Worm (Caenorhabditis elegans) whole organism, early embryonic: ENCODE data around the gene dod-20.

Experiments used
- B0310.2 ChIP-seq: sonication (generic microtip); optimal IDR thresholded peaks from 2 replicates; lab custom pipeline; 2016; ENCODE audit warnings: mild to moderate bottlenecking, missing genetic modification characterization, missing compliant biosample characterization
- F13C5.2 ChIP-seq: sonication (generic microtip); optimal IDR thresholded peaks from 2 replicates; lab custom pipeline; 2017; ENCODE audit warnings: mild to moderate bottlenecking, missing genetic modification characterization, inconsistent platforms, missing compliant biosample characterization
- aly-1 ChIP-seq: sonication (generic microtip); optimal IDR thresholded peaks from 2 replicates; lab custom pipeline; 2016; ENCODE audit warnings: missing genetic modification characterization, missing compliant biosample characterization
- ama-1 ChIP-seq: fragments of 150-350 bp; optimal IDR thresholded peaks from 2 replicates; lab custom pipeline; 2014
- ceh-13 ChIP-seq: fragments of 200-800 bp; sonication (Bioruptor generic); optimal IDR thresholded peaks from 2 replicates; lab custom pipeline; 2018; ENCODE audit warnings: mild to moderate bottlenecking, missing genetic modification characterization, missing compliant biosample characterization
- ceh-36 ChIP-seq: sonication (generic microtip); optimal IDR thresholded peaks from 2 replicates; lab custom pipeline; 2016; ENCODE audit warnings: missing genetic modification characterization, inconsistent platforms, missing compliant biosample characterization
- ets-7 ChIP-seq: sonication (generic microtip); optimal IDR thresholded peaks from 2 replicates; lab custom pipeline; 2016; ENCODE audit warnings: missing genotype, missing genetic modification characterization, missing compliant biosample characterization
- flt-1 ChIP-seq: fragments of 200-800 bp; sonication (Bioruptor generic); IDR thresholded peaks from 2 replicates; pipeline ENCODE4 v1.3.6; 2022; ENCODE audit warnings: missing genetic modification characterization, missing compliant biosample characterization
- hmbx-1 ChIP-seq: sonication (generic microtip); optimal IDR thresholded peaks from 2 replicates; lab custom pipeline; 2016; ENCODE audit warnings: mild to moderate bottlenecking, missing genetic modification characterization, missing compliant biosample characterization
- hmg-4 ChIP-seq: fragments of 200-800 bp; sonication (Bioruptor generic); optimal IDR thresholded peaks from 2 replicates; lab custom pipeline; 2018; ENCODE audit warnings: mild to moderate bottlenecking, missing genetic modification characterization, missing compliant biosample characterization
- hnd-1 ChIP-seq: sonication (generic microtip); optimal IDR thresholded peaks from 2 replicates; lab custom pipeline; 2016; ENCODE audit warnings: missing genetic modification characterization, missing compliant biosample characterization
- pes-1 ChIP-seq: fragments of 200-800 bp; sonication (Bioruptor generic); IDR thresholded peaks from 2 replicates; pipeline ENCODE4 v1.3.6; 2022; ENCODE audit warnings: missing genetic modification reagents, missing genetic modification characterization, missing compliant biosample characterization
- scrt-1 ChIP-seq: fragments of 200-800 bp; sonication (Bioruptor generic); IDR thresholded peaks from 2 replicates; pipeline ENCODE4 v1.3.6; 2022; ENCODE audit warnings: missing genetic modification characterization, missing compliant biosample characterization
- sea-1 ChIP-seq: fragments of 200-800 bp; sonication (Bioruptor generic); conservative IDR thresholded peaks from 2 replicates; pipeline ENCODE4 v1.3.6; 2022; ENCODE audit warnings: missing genetic modification characterization, missing compliant biosample characterization
- tbx-11 ChIP-seq: fragments of 200-800 bp; sonication (Bioruptor generic); IDR thresholded peaks from 2 replicates; pipeline ENCODE4 v1.3.6; 2022; ENCODE audit warnings: missing genetic modification characterization, missing compliant biosample characterization
- tbx-37 ChIP-seq: fragments of 200-800 bp; sonication (Bioruptor generic); conservative IDR thresholded peaks from 2 replicates; pipeline ENCODE4 v1.3.6; 2022; ENCODE audit warnings: missing genetic modification reagents, missing genetic modification characterization, missing compliant biosample characterization
- tra-4 ChIP-seq: sonication (generic microtip); optimal IDR thresholded peaks from 2 replicates; lab custom pipeline; 2017; ENCODE audit warnings: missing genetic modification characterization, missing compliant biosample characterization

The dod-20 gene

ce11 chrV:414630-415029 lies 7.6 kb upstream of the dod-20 start, which contains the start of gene dod-19:
dod-19 (minus strand) TSS chrV:414759.
- TF ChIP-seq ets-7 (tag; lab: Kevin White, UChicago), result no peak
- TF ChIP-seq flt-1, result no peak
- no peak for TF ChIP-seq B0310.2
- no peak for TF ChIP-seq tbx-37 (GFP tag; lab: Robert Waterston, UW)
- no peak for TF ChIP-seq ceh-36 (tag; lab: Kevin White, UChicago)
- no peak for TF ChIP-seq scrt-1 (GFP tag; lab: Robert Waterston, UW)
- TF ChIP-seq tbx-11 (GFP tag; lab: Robert Waterston, UW), result no peak
- TF ChIP-seq pes-1 (GFP tag; lab: Robert Waterston, UW), result no peak
- no peak for TF ChIP-seq tra-4 (tag; lab: Kevin White, UChicago)
- no peak for TF ChIP-seq sea-1 (GFP tag; lab: Robert Waterston, UW)
- no peak for TF ChIP-seq hmg-4 (GFP tag; lab: Kevin White, UChicago)
- TF ChIP-seq ama-1 (lab: Kevin White, UChicago), result no peak
- no peak for TF ChIP-seq hnd-1
- TF ChIP-seq hmbx-1 (tag; lab: Kevin White, UChicago), result no peak

- no peak for TF ChIP-seq tra-4 (tag; lab: Kevin White, UChicago)
- TF ChIP-seq ceh-13 (GFP tag; lab: Kevin White, UChicago), result no peak
- no peak for TF ChIP-seq hmg-4 (GFP tag; lab: Kevin White, UChicago)
- TF ChIP-seq hmbx-1 (tag; lab: Kevin White, UChicago), result no peak
- no peak for TF ChIP-seq flt-1
- TF ChIP-seq F13C5.2 (tag; lab: Kevin White, UChicago), result no peak
- no peak for TF ChIP-seq sea-1 (GFP tag; lab: Robert Waterston, UW)
- no peak for TF ChIP-seq B0310.2
- TF ChIP-seq pes-1 (GFP tag; lab: Robert Waterston, UW), result no peak
- no peak for TF ChIP-seq tbx-37 (GFP tag; lab: Robert Waterston, UW)
- no peak for TF ChIP-seq scrt-1 (GFP tag; lab: Robert Waterston, UW)
- TF ChIP-seq ceh-36 (tag; lab: Kevin White, UChicago), result no peak
- no peak for TF ChIP-seq ama-1 (lab: Kevin White, UChicago)
- no peak for TF ChIP-seq aly-1 (tag; lab: Kevin White, UChicago)
- no peak for TF ChIP-seq hnd-1
- TF ChIP-seq ets-7 (tag; lab: Kevin White, UChicago), result no peak
- no peak for TF ChIP-seq tbx-11 (GFP tag; lab: Robert Waterston, UW)
Observed at ce11 chrV:415072-415471, 7.2 kb upstream of the dod-20 start.

ce11 chrV:417656-418353 lies 4.4 kb upstream of the dod-20 start, which contains the start of gene irg-8:
irg-8 (minus strand) TSS chrV:417706.
- TF ChIP-seq aly-1 (tag; lab: Kevin White, UChicago), result no peak

- TF ChIP-seq hmg-4 (GFP tag; lab: Kevin White, UChicago), result no peak
- no peak for TF ChIP-seq aly-1 (tag; lab: Kevin White, UChicago)
- TF ChIP-seq ets-7 (tag; lab: Kevin White, UChicago), result no peak
- no peak for TF ChIP-seq ceh-36 (tag; lab: Kevin White, UChicago)
- no peak for TF ChIP-seq scrt-1 (GFP tag; lab: Robert Waterston, UW)
- TF ChIP-seq hmbx-1 (tag; lab: Kevin White, UChicago), result no peak
- TF ChIP-seq tbx-37 (GFP tag; lab: Robert Waterston, UW), result no peak
- no peak for TF ChIP-seq hnd-1
- no peak for TF ChIP-seq B0310.2
- no peak for TF ChIP-seq flt-1
- no peak for TF ChIP-seq tra-4 (tag; lab: Kevin White, UChicago)
- TF ChIP-seq pes-1 (GFP tag; lab: Robert Waterston, UW), result no peak
Observed at ce11 chrV:418432-418831, 3.8 kb upstream of the dod-20 start, which contains the start of gene Y39D8A.1. Y39D8A.1 (plus strand) TSS chrV:418732.

ce11 chrV:424140-424539 lies 1.9 kb downstream of the dod-20 start, which contains the start of gene B0554.5:
B0554.5 (plus strand) TSS chrV:424440.
- TF ChIP-seq aly-1 (tag; lab: Kevin White, UChicago), result no peak
- no peak for TF ChIP-seq ama-1 (lab: Kevin White, UChicago)
- TF ChIP-seq ceh-36 (tag; lab: Kevin White, UChicago), result no peak
- TF ChIP-seq flt-1, result no peak
- TF ChIP-seq tbx-11 (GFP tag; lab: Robert Waterston, UW), result no peak
- TF ChIP-seq B0310.2, result no peak
- TF ChIP-seq ets-7 (tag; lab: Kevin White, UChicago), result no peak
- no peak for TF ChIP-seq pes-1 (GFP tag; lab: Robert Waterston, UW)
- no peak for TF ChIP-seq scrt-1 (GFP tag; lab: Robert Waterston, UW)

ce11 chrV:428844-429243 lies 6.6 kb downstream of the dod-20 start, which contains the start of gene B0554.4:
B0554.4 (plus strand) TSS chrV:429144.
- TF ChIP-seq pes-1 (GFP tag; lab: Robert Waterston, UW) (no peak), ceh-36 (tag; lab: Kevin White, UChicago) (no peak), flt-1 (no peak), ama-1 (lab: Kevin White, UChicago) (no peak), aly-1 (tag; lab: Kevin White, UChicago) (no peak), tra-4 (tag; lab: Kevin White, UChicago) (no peak), F13C5.2 (tag; lab: Kevin White, UChicago) (no peak), sea-1 (GFP tag; lab: Robert Waterston, UW) (no peak), B0310.2 (no peak), ets-7 (tag; lab: Kevin White, UChicago) (no peak), hmg-4 (GFP tag; lab: Kevin White, UChicago) (no peak), ceh-13 (GFP tag; lab: Kevin White, UChicago) (no peak), tbx-11 (GFP tag; lab: Robert Waterston, UW) (no peak), hmbx-1 (tag; lab: Kevin White, UChicago) (no peak), tbx-37 (GFP tag; lab: Robert Waterston, UW) (no peak), scrt-1 (GFP tag; lab: Robert Waterston, UW) (no peak), hnd-1 (no peak)

- no peak for TF ChIP-seq B0310.2
- TF ChIP-seq sea-1 (GFP tag; lab: Robert Waterston, UW), result no peak
- TF ChIP-seq ama-1 (lab: Kevin White, UChicago), result no peak
- TF ChIP-seq hmg-4 (GFP tag; lab: Kevin White, UChicago), result no peak
- TF ChIP-seq hmbx-1 (tag; lab: Kevin White, UChicago), result no peak
- no peak for TF ChIP-seq pes-1 (GFP tag; lab: Robert Waterston, UW)
- TF ChIP-seq F13C5.2 (tag; lab: Kevin White, UChicago), result no peak
- TF ChIP-seq aly-1 (tag; lab: Kevin White, UChicago), result no peak
- no peak for TF ChIP-seq scrt-1 (GFP tag; lab: Robert Waterston, UW)
- TF ChIP-seq ets-7 (tag; lab: Kevin White, UChicago), result no peak
Observed at ce11 chrV:432991-433390, 10.8 kb downstream of the dod-20 start.
